Worm (Caenorhabditis elegans) whole organism, midembryonic: Measurements from ENCODE around the gene ntl-2.

Experiments used
- cog-1 ChIP-seq: sonication (generic microtip); optimal IDR thresholded peaks from 2 replicates; lab custom pipeline; 2016; ENCODE audit warnings: missing genetic modification characterization, missing compliant biosample characterization
- flt-1 ChIP-seq: fragments of 200-800 bp; sonication (Bioruptor generic); IDR thresholded peaks from 2 replicates; pipeline ENCODE4 v1.3.6; 2022; ENCODE audit warnings: missing genetic modification characterization, missing compliant biosample characterization
- klf-2 ChIP-seq: fragments of 200-800 bp; sonication (Bioruptor generic); conservative IDR thresholded peaks from 2 replicates; pipeline ENCODE4 v1.3.6; 2022; ENCODE audit warnings: missing genetic modification reagents, missing genetic modification characterization, missing compliant biosample characterization
- ref-1 ChIP-seq: fragments of 200-800 bp; sonication (Bioruptor generic); conservative IDR thresholded peaks from 2 replicates; pipeline ENCODE4 v1.3.6; 2022; ENCODE audit warnings: missing genetic modification reagents, missing genetic modification characterization, missing compliant biosample characterization

ce11 chrII:4337731-4338130 lies 38.5 kb downstream of the ntl-2 start:
- TF ChIP-seq klf-2 (GFP tag; lab: Robert Waterston, UW) (no peak), cog-1 (no peak), flt-1 (GFP tag; lab: Robert Waterston, UW) (no peak), ref-1 (no peak)
